Fruit fly (Drosophila melanogaster) whole organism, embryonic: ENCODE results near the gene Rab26.

ENCODE experiments used
- Atf3 ChIP-seq: fragments of 200-800 bp; sonication (Bioruptor generic); optimal IDR thresholded peaks from 3 replicates; lab custom pipeline; 2016; ENCODE audit warnings: missing biosample characterization, missing genetic modification characterization
- BtbVII ChIP-seq: fragments of 200-800 bp; sonication (Bioruptor generic); optimal IDR thresholded peaks from 3 replicates; lab custom pipeline; 2017; ENCODE audit warnings: missing biosample characterization, mild to moderate bottlenecking, missing genetic modification characterization
- CG10267 ChIP-seq: fragments of 200-800 bp; sonication (Bioruptor generic); optimal IDR thresholded peaks from 2 replicates; lab custom pipeline; 2018; ENCODE audit warnings: missing biosample characterization, mild to moderate bottlenecking, missing genetic modification characterization, moderate library complexity
- CG10321 ChIP-seq: fragments of 200-800 bp; sonication (Bioruptor generic); IDR thresholded peaks from 2 replicates; pipeline ENCODE4 v1.3.6; 2022; ENCODE audit warnings: missing biosample characterization, missing genetic modification characterization
- CG10431 ChIP-seq: fragments of 200-800 bp; sonication (Bioruptor generic); optimal IDR thresholded peaks from 3 replicates; lab custom pipeline; 2018; ENCODE audit warnings: missing biosample characterization, mild to moderate bottlenecking, missing genetic modification characterization
- CG10959 ChIP-seq: fragments of 200-800 bp; sonication (Bioruptor generic); IDR thresholded peaks from 2 replicates; pipeline ENCODE4 v1.3.6; 2022; ENCODE audit warnings: missing biosample characterization, missing genetic modification characterization
- CG12104 ChIP-seq: fragments of 200-800 bp; sonication (Bioruptor generic); optimal IDR thresholded peaks from 3 replicates; lab custom pipeline; 2016; ENCODE audit warnings: missing biosample characterization, missing genetic modification characterization
- CG12942 ChIP-seq: fragments of 200-800 bp; sonication (Bioruptor generic); optimal IDR thresholded peaks from 3 replicates; lab custom pipeline; 2016; ENCODE audit warnings: missing biosample characterization, missing genetic modification characterization
- CG14014 ChIP-seq: fragments of 200-800 bp; sonication (Bioruptor generic); IDR thresholded peaks from 2 replicates; pipeline ENCODE4 v1.3.6; 2022; ENCODE audit warnings: missing biosample characterization, missing genetic modification characterization
- CG15601 ChIP-seq: fragments of 200-800 bp; sonication (Bioruptor generic); optimal IDR thresholded peaks from 3 replicates; lab custom pipeline; 2019; ENCODE audit warnings: missing biosample characterization, mild to moderate bottlenecking, missing genetic modification characterization, moderate library complexity
- CG1603 ChIP-seq: fragments of 200-800 bp; sonication (Bioruptor generic); optimal IDR thresholded peaks from 2 replicates; lab custom pipeline; 2019; ENCODE audit warnings: missing biosample characterization, mild to moderate bottlenecking, missing genetic modification characterization, moderate library complexity
- CG2116 ChIP-seq: fragments of 200-800 bp; sonication (Bioruptor generic); optimal IDR thresholded peaks from 3 replicates; lab custom pipeline; 2018; ENCODE audit warnings: missing biosample characterization, mild to moderate bottlenecking, missing genetic modification characterization
- CG2678 ChIP-seq: fragments of 200-800 bp; sonication (Bioruptor generic); optimal IDR thresholded peaks from 3 replicates; lab custom pipeline; 2019; ENCODE audit warnings: missing biosample characterization, mild to moderate bottlenecking, missing genetic modification characterization, moderate library complexity
- CG2712 ChIP-seq: fragments of 200-800 bp; optimal IDR thresholded peaks from 3 replicates; lab custom pipeline; 2019; ENCODE audit warnings: missing biosample characterization, mild to moderate bottlenecking, missing genetic modification characterization, moderate library complexity
- CG31388 ChIP-seq: fragments of 200-800 bp; sonication (Bioruptor generic); optimal IDR thresholded peaks from 2 replicates; lab custom pipeline; 2016; ENCODE audit warnings: missing biosample characterization, missing genetic modification characterization
- CG4404 ChIP-seq: fragments of 200-800 bp; sonication (Bioruptor generic); IDR thresholded peaks from 2 replicates; pipeline ENCODE4 v1.3.6; 2022; ENCODE audit warnings: missing biosample characterization, missing genetic modification characterization
- CG6654 ChIP-seq: fragments of 200-800 bp; sonication (Bioruptor generic); optimal IDR thresholded peaks from 2 replicates; lab custom pipeline; 2017; ENCODE audit warnings: missing biosample characterization, mild to moderate bottlenecking, missing genetic modification characterization
- CG6854 ChIP-seq: fragments of 200-800 bp; sonication (Bioruptor generic); optimal IDR thresholded peaks from 3 replicates; lab custom pipeline; 2017; ENCODE audit warnings: missing biosample characterization, mild to moderate bottlenecking, missing genetic modification characterization
- CG7987 ChIP-seq: fragments of 200-800 bp; sonication (Bioruptor generic); optimal IDR thresholded peaks from 2 replicates; lab custom pipeline; 2018; ENCODE audit warnings: missing biosample characterization, mild to moderate bottlenecking, missing genetic modification characterization, moderate library complexity
- CG8388 ChIP-seq: fragments of 200-800 bp; sonication (Bioruptor generic); optimal IDR thresholded peaks from 2 replicates; lab custom pipeline; 2019; ENCODE audit warnings: missing biosample characterization, mild to moderate bottlenecking, missing genetic modification characterization, moderate library complexity
- CG9437 ChIP-seq: fragments of 200-800 bp; sonication (Bioruptor generic); optimal IDR thresholded peaks from 2 replicates; lab custom pipeline; 2018; ENCODE audit warnings: missing biosample characterization, mild to moderate bottlenecking, missing genetic modification characterization
- CG9797 ChIP-seq: fragments of 200-800 bp; sonication (Bioruptor generic); optimal IDR thresholded peaks from 3 replicates; lab custom pipeline; 2018; ENCODE audit warnings: missing biosample characterization, mild to moderate bottlenecking, missing genetic modification characterization
- Dip3 ChIP-seq: fragments of 200-800 bp; sonication (Bioruptor generic); optimal IDR thresholded peaks from 3 replicates; lab custom pipeline; 2016; ENCODE audit warnings: missing biosample characterization, missing genetic modification characterization
- Dll ChIP-seq: fragments of 200-800 bp; sonication (Bioruptor generic); IDR thresholded peaks from 4 replicates; pipeline ENCODE4 v1.3.6; 2022; ENCODE audit warnings: missing biosample characterization, missing genetic modification characterization; ENCODE audit not compliant: partially characterized antibody
- Dref ChIP-seq: fragments of 200-800 bp; sonication (Bioruptor generic); IDR thresholded peaks from 2 replicates; pipeline ENCODE4 v1.3.6; 2022; ENCODE audit warnings: missing biosample characterization, missing genetic modification characterization
- Gsc ChIP-seq: fragments of 200-800 bp; sonication (Bioruptor generic); IDR thresholded peaks from 2 replicates; pipeline ENCODE4 v1.3.6; 2022; ENCODE audit warnings: missing biosample characterization, missing genetic modification characterization
- HLH54F ChIP-seq: fragments of 200-800 bp; sonication (Bioruptor generic); optimal IDR thresholded peaks from 3 replicates; lab custom pipeline; 2016; ENCODE audit warnings: missing biosample characterization, missing genetic modification characterization
- Hr78 ChIP-seq, 2 experiments: fragments of 200-800 bp in 1 of 2; fragments of >200 bp in 1 of 2; sonication (Bioruptor generic) in 1 of 2; optimal IDR thresholded peaks; 2 replicates each; lab custom pipeline; 2017 to 2019; ENCODE audit warnings: missing biosample characterization in 2 of 2, missing genetic modification characterization in 2 of 2, mild to moderate bottlenecking in 1 of 2, moderate library complexity in 1 of 2
- NFAT ChIP-seq: fragments of 200-800 bp; sonication (Bioruptor generic); IDR thresholded peaks from 2 replicates; pipeline ENCODE4 v1.3.6; 2022; ENCODE audit warnings: missing biosample characterization, missing genetic modification characterization
- NK7.1 ChIP-seq: fragments of 200-800 bp; sonication (Bioruptor generic); optimal IDR thresholded peaks from 3 replicates; lab custom pipeline; 2016; ENCODE audit warnings: missing biosample characterization, missing genetic modification characterization
- Opbp ChIP-seq: fragments of 200-800 bp; sonication (Bioruptor generic); IDR thresholded peaks from 3 replicates; pipeline ENCODE4 v1.3.6; 2022; ENCODE audit warnings: missing biosample characterization, missing genetic modification characterization; ENCODE audit not compliant: partially characterized antibody
- YL-1 ChIP-seq: fragments of 200-800 bp; sonication (Bioruptor generic); optimal IDR thresholded peaks from 3 replicates; lab custom pipeline; 2017; ENCODE audit warnings: missing biosample characterization, mild to moderate bottlenecking, missing genetic modification characterization
- amos ChIP-seq: fragments of 200-800 bp; sonication (Bioruptor generic); IDR thresholded peaks from 2 replicates; pipeline ENCODE4 v1.3.6; 2022; ENCODE audit warnings: missing biosample characterization, missing genetic modification characterization; ENCODE audit not compliant: partially characterized antibody
- bbx ChIP-seq: fragments of 200-800 bp; sonication (Bioruptor generic); IDR thresholded peaks from 2 replicates; pipeline ENCODE4 v1.3.6; 2022; ENCODE audit warnings: missing biosample characterization, missing genetic modification characterization; ENCODE audit not compliant: partially characterized antibody
- croc ChIP-seq: fragments of 200-800 bp; sonication (Bioruptor generic); conservative IDR thresholded peaks from 3 replicates; pipeline ENCODE4 v1.3.6; 2022; ENCODE audit warnings: missing biosample characterization, missing genetic modification characterization
- dan ChIP-seq: fragments of 200-800 bp; sonication (Bioruptor generic); IDR thresholded peaks from 2 replicates; pipeline ENCODE4 v1.3.6; 2022; ENCODE audit warnings: missing biosample characterization, missing genetic modification characterization
- en ChIP-seq: fragments of 200-800 bp; sonication (Bioruptor generic); optimal IDR thresholded peaks from 2 replicates; lab custom pipeline; 2016; ENCODE audit warnings: missing biosample characterization, missing genetic modification characterization
- jigr1 ChIP-seq: fragments of 200-800 bp; sonication (Bioruptor generic); IDR thresholded peaks from 3 replicates; pipeline ENCODE4 v1.3.6; 2022; ENCODE audit warnings: missing biosample characterization, missing genetic modification characterization
- jing ChIP-seq: fragments of 200-800 bp; sonication (Bioruptor generic); optimal IDR thresholded peaks from 2 replicates; lab custom pipeline; 2018; ENCODE audit warnings: missing biosample characterization, mild to moderate bottlenecking, missing genetic modification characterization
- maf-S ChIP-seq: fragments of 200-800 bp; sonication (Bioruptor generic); optimal IDR thresholded peaks from 2 replicates; lab custom pipeline; 2016; ENCODE audit warnings: missing biosample characterization, missing genetic modification characterization
- nom ChIP-seq: fragments of 200-800 bp; sonication (Bioruptor generic); optimal IDR thresholded peaks from 2 replicates; lab custom pipeline; 2017; ENCODE audit warnings: missing biosample characterization, missing genetic modification characterization, mild to moderate bottlenecking, moderate library complexity, missing genetic modification reagents
- otp ChIP-seq: fragments of 200-800 bp; sonication (Bioruptor generic); IDR thresholded peaks from 3 replicates; pipeline ENCODE4, ENCODE4 v1.3.6; 2022; ENCODE audit warnings: missing biosample characterization, missing genetic modification characterization
- row ChIP-seq: fragments of 200-800 bp; sonication (Bioruptor generic); IDR thresholded peaks from 3 replicates; pipeline ENCODE4 v1.3.6; 2022; ENCODE audit warnings: missing biosample characterization, missing genetic modification characterization
- sisA ChIP-seq: fragments of 200-800 bp; sonication (Bioruptor generic); IDR thresholded peaks from 2 replicates; pipeline ENCODE4 v1.3.6; 2022; ENCODE audit warnings: missing biosample characterization, missing genetic modification characterization
- tll ChIP-seq, 2 experiments: fragments of 200-800 bp in 1 of 2; fragments of >200 bp in 1 of 2; sonication (Bioruptor generic) in 1 of 2; optimal IDR thresholded peaks; 2 replicates each; lab custom pipeline; 2017 to 2019; ENCODE audit warnings: missing biosample characterization in 2 of 2, missing genetic modification characterization in 2 of 2, mild to moderate bottlenecking in 1 of 2, moderate library complexity in 1 of 2
- vvl ChIP-seq: fragments of 200-800 bp; sonication (Bioruptor generic); IDR thresholded peaks from 2 replicates; pipeline ENCODE4 v1.3.6; 2022; ENCODE audit warnings: missing biosample characterization, missing genetic modification characterization
- z ChIP-seq: fragments of 200-800 bp; sonication (Bioruptor generic); IDR thresholded peaks from 3 replicates; pipeline ENCODE4 v1.3.6; 2022; ENCODE audit warnings: missing biosample characterization, missing genetic modification characterization
- zen ChIP-seq: fragments of 200-800 bp; sonication (Bioruptor generic); optimal IDR thresholded peaks from 3 replicates; lab custom pipeline; 2018; ENCODE audit warnings: missing biosample characterization, mild to moderate bottlenecking, missing genetic modification characterization, moderate library complexity
- zf30C ChIP-seq: fragments of 200-800 bp; sonication (Bioruptor generic); optimal IDR thresholded peaks from 3 replicates; lab custom pipeline; 2018; ENCODE audit warnings: missing biosample characterization, mild to moderate bottlenecking, missing genetic modification characterization

Rab26 gene

dm6 chr3L:21280996-21281691 is 37.4 kb upstream of the Rab26 start, which contains the start of gene ppl (continued):
- TF ChIP-seq tll (GFP tag; optimal IDR thresholded peaks at IDR 0.05; lab: Kevin White, UChicago) (no peak), CG31388 (GFP tag; lab: Kevin White, UChicago) (no peak), CG9797 (GFP tag; lab: Kevin White, UChicago) (peak; percentile 51), amos (GFP tag; lab: Robert Waterston, UW) (peak; percentile 60; the same call in 1 of the 2 replicates), Dref (peak; percentile 83), dan (GFP tag; lab: Robert Waterston, UW) (no peak), NFAT (GFP tag; lab: Robert Waterston, UW) (peak; percentile 21; the same call in 1 of the 2 replicates), jing (GFP tag; lab: Kevin White, UChicago) (no peak), YL-1 (GFP tag; lab: Kevin White, UChicago) (peak; percentile 56), CG14014 (GFP tag; lab: Robert Waterston, UW) (no peak), zf30C (GFP tag; lab: Kevin White, UChicago) (no peak), CG15601 (tag; lab: Kevin White, UChicago) (peak; percentile 7), CG12104 (no peak), CG10431 (GFP tag; lab: Kevin White, UChicago) (no peak), NK7.1 (GFP tag; lab: Kevin White, UChicago) (no peak), CG1603 (tag; lab: Kevin White, UChicago) (peak; percentile 64), en (GFP tag; lab: Kevin White, UChicago) (no peak), CG10267 (tag; lab: Kevin White, UChicago) (peak; percentile 5), CG8388 (GFP tag; lab: Kevin White, UChicago) (no peak), HLH54F (GFP tag; lab: Kevin White, UChicago) (no peak), row (peak; percentile 51), CG4404 (GFP tag; lab: Robert Waterston, UW) (no peak), zen (tag; lab: Kevin White, UChicago) (peak; percentile 4), maf-S (GFP tag; lab: Kevin White, UChicago) (no peak), CG6654 (GFP tag; lab: Kevin White, UChicago) (peak; percentile 97), Gsc (no peak), CG2678 (tag; lab: Kevin White, UChicago) (peak; percentile 1), CG2712 (tag; lab: Kevin White, UChicago) (peak; percentile 17), Dip3 (GFP tag; lab: Kevin White, UChicago) (no peak), CG10321 (GFP tag; lab: Robert Waterston, UW) (no peak), sisA (GFP tag; lab: Robert Waterston, UW) (no peak), croc (GFP tag; lab: Robert Waterston, UW) (no peak), otp (GFP tag; lab: Robert Waterston, UW) (no peak), CG6854 (GFP tag; lab: Kevin White, UChicago) (peak; percentile 23), Atf3 (no peak), CG2116 (peak; percentile 71), Opbp (GFP tag; lab: Robert Waterston, UW) (peak; percentile 45; the same call in 2 of the 3 replicates), BtbVII (GFP tag; lab: Kevin White, UChicago) (no peak), CG12942 (GFP tag; lab: Kevin White, UChicago) (no peak), jigr1 (GFP tag; lab: Robert Waterston, UW) (no peak), nom (peak; percentile 0), Dll (GFP tag; lab: Robert Waterston, UW) (peak; percentile 63; the same call in 2 of the 4 replicates), CG10959 (GFP tag; lab: Robert Waterston, UW) (no peak), CG9437 (GFP tag; lab: Kevin White, UChicago) (no peak), vvl (GFP tag; lab: Robert Waterston, UW) (peak; percentile 31; the same call in 1 of the 2 replicates), z (GFP tag; lab: Robert Waterston, UW) (0 out of 3 replicates have a peak, but pooled peaks have one; percentile 20), CG7987 (GFP tag; lab: Kevin White, UChicago) (peak; percentile 47), Hr78 (GFP tag; optimal IDR thresholded peaks at IDR 0.05; lab: Kevin White, UChicago) (peak in 1 of 2 experiments; percentile 99), bbx (GFP tag; lab: Robert Waterston, UW) (peak; percentile 50)
